Worm (Caenorhabditis elegans): ENCODE results near the gene nas-9.

Gene nas-9

ce11 chrV:4839913-4840312, at the start of gene nas-9:
TSS of gene nas-9 (minus strand) at chrV:4840013.
- TF ChIP-seq sma-9 (GFP tag; optimal IDR thresholded peaks at IDR 0.05): no peak
- no peak for TF ChIP-seq sma-9 (tag; optimal IDR thresholded peaks at IDR 0.05)
- TF ChIP-seq lin-11 (tag; optimal IDR thresholded peaks at IDR 0.05): no peak
- no peak for TF ChIP-seq unc-62 (GFP tag; optimal IDR thresholded peaks at IDR 0.05)
- TF ChIP-seq ztf-4 (tag; optimal IDR thresholded peaks at IDR 0.05): no peak
- no peak for TF ChIP-seq C34F6.9 (tag; optimal IDR thresholded peaks at IDR 0.05)
- no peak for TF ChIP-seq R02D3.7 (tag; optimal IDR thresholded peaks at IDR 0.05)
- TF ChIP-seq peb-1 (tag; optimal IDR thresholded peaks at IDR 0.05): no peak
- TF ChIP-seq nhr-11 (tag; optimal IDR thresholded peaks at IDR 0.05): no peak
- no peak for TF ChIP-seq unc-39 (tag; optimal IDR thresholded peaks at IDR 0.05)
- TF ChIP-seq nhr-10 (tag; optimal IDR thresholded peaks at IDR 0.05): no peak
- TF ChIP-seq nhr-21 (tag; optimal IDR thresholded peaks at IDR 0.05): no peak
- no peak for TF ChIP-seq nhr-6 (tag; optimal IDR thresholded peaks at IDR 0.05)
- TF ChIP-seq F13H6.1 (tag; optimal IDR thresholded peaks at IDR 0.05): no peak
- no peak for TF ChIP-seq sem-4 (tag; optimal IDR thresholded peaks at IDR 0.05)
- no peak for TF ChIP-seq nhr-12 (tag; optimal IDR thresholded peaks at IDR 0.05)
- TF ChIP-seq blmp-1 (tag; optimal IDR thresholded peaks at IDR 0.05; ENCODE audit: insufficient read depth): no peak
- no peak for TF ChIP-seq skn-1 (tag; optimal IDR thresholded peaks at IDR 0.05)
- TF ChIP-seq nhr-23 (tag; optimal IDR thresholded peaks at IDR 0.05): no peak
- TF ChIP-seq ztf-11 (tag; optimal IDR thresholded peaks at IDR 0.05): no peak
- no peak for TF ChIP-seq crh-2 (tag; optimal IDR thresholded peaks at IDR 0.05)

ce11 chrV:4889477-4889876, 49.7 kb upstream of the nas-9 start, which contains the start of gene ugt-12:
TSS of gene ugt-12 (minus strand) at chrV:4889629.
- TF ChIP-seq blmp-1 (tag; optimal IDR thresholded peaks at IDR 0.05; ENCODE audit: insufficient read depth) (no peak), fos-1 (tag; optimal IDR thresholded peaks at IDR 0.05) (peak; percentile 74), Y55F3AM.14 (GFP tag; optimal IDR thresholded peaks at IDR 0.05) (no peak), crh-2 (tag; optimal IDR thresholded peaks at IDR 0.05) (peak; percentile 38), aly-2 (tag; optimal IDR thresholded peaks at IDR 0.05) (no peak), C34F6.9 (tag; optimal IDR thresholded peaks at IDR 0.05) (no peak), ceh-82 (tag; optimal IDR thresholded peaks at IDR 0.05) (no peak), nhr-11 (tag; optimal IDR thresholded peaks at IDR 0.05) (no peak), sem-4 (tag; optimal IDR thresholded peaks at IDR 0.05) (no peak), nhr-25 (tag; optimal IDR thresholded peaks at IDR 0.05) (peak; percentile 3), gmeb-1 (tag; optimal IDR thresholded peaks at IDR 0.05) (peak; percentile 7), ceh-16 (tag; optimal IDR thresholded peaks at IDR 0.05) (no peak), R02D3.7 (tag; optimal IDR thresholded peaks at IDR 0.05) (no peak), unc-39 (tag; optimal IDR thresholded peaks at IDR 0.05) (no peak), ZK546.5 (tag; optimal IDR thresholded peaks at IDR 0.05) (no peak), dmd-4 (tag; optimal IDR thresholded peaks at IDR 0.05) (no peak), nhr-129 (tag; optimal IDR thresholded peaks at IDR 0.05) (peak; percentile 8), egl-27 (tag; optimal IDR thresholded peaks at IDR 0.05) (no peak), mbf-1 (tag; optimal IDR thresholded peaks at IDR 0.05) (no peak), unc-62 (GFP tag; optimal IDR thresholded peaks at IDR 0.05) (no peak), elt-3 (tag; optimal IDR thresholded peaks at IDR 0.05) (no peak), alr-1 (tag; optimal IDR thresholded peaks at IDR 0.05) (no peak), ztf-11 (tag; optimal IDR thresholded peaks at IDR 0.05) (no peak), sma-9 (GFP tag; optimal IDR thresholded peaks at IDR 0.05) (peak; percentile 82), sma-9 (tag; optimal IDR thresholded peaks at IDR 0.05) (no peak), sma-3 (GFP tag; optimal IDR thresholded peaks at IDR 0.05) (peak; percentile 8)

DNA sequence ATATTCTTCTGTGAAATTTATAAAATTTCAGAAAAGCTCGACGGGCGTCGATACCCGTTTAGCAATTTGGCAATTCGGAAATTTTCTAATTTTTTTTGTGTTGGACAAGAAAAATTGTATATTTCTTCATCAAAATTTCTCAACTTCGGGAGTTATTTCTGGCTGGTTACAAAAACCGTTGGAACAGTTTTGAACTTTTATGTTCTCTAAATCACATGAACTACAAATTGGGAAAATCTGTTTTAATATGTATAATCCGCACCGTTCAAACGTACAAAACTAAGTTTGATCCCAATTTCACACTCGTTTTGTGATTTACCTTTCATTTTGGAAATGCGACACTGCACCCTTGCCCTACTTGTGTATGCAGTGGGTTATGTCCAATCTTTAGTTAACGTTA, 45.6 kb upstream of the nas-9 start, which contains the start of gene T19H12.3:
T19H12.3 (plus strand) TSS at position 301 of the 400 bp plus-strand sequence.
- TF ChIP-seq F13H6.1 (tag; optimal IDR thresholded peaks at IDR 0.05): no peak
- no peak for TF ChIP-seq lin-13 (GFP tag; optimal IDR thresholded peaks at IDR 0.05)
- TF ChIP-seq ztf-11 (tag; optimal IDR thresholded peaks at IDR 0.05): no peak
- TF ChIP-seq nhr-23 (tag; optimal IDR thresholded peaks at IDR 0.05): no peak
- no peak for TF ChIP-seq C34F6.9 (tag; optimal IDR thresholded peaks at IDR 0.05)
- no peak for TF ChIP-seq elt-1 (tag; optimal IDR thresholded peaks at IDR 0.05)
- TF ChIP-seq sma-9 (GFP tag; optimal IDR thresholded peaks at IDR 0.05): no peak
- TF ChIP-seq sma-9 (tag; optimal IDR thresholded peaks at IDR 0.05): no peak
- TF ChIP-seq alr-1 (tag; optimal IDR thresholded peaks at IDR 0.05): no peak

DNA sequence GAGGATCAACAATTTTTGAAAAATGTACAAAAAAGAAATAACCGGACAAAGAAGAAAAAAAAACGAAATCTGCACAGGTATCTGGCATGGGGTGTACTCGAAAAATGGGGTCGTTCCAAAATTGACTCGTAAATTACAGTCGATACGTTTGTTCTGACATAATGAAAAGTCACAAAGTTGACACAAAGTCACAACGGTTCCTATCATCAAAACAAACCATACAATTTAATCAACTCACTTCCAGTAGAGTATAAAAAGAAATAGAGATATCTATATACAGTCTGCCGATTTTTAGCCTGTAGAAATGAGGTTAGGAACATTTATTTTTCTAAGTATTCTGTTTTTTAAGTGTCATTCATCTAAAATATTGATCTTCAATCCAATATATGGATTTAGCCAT, 44.7 kb upstream of the nas-9 start, which contains the start of gene T19H12.12:
T19H12.12 (plus strand) TSS at position 301 of the 400 bp plus-strand sequence.
- TF ChIP-seq R02D3.7 (tag; optimal IDR thresholded peaks at IDR 0.05): no peak
- TF ChIP-seq unc-55 (GFP tag; optimal IDR thresholded peaks at IDR 0.05): no peak
- no peak for TF ChIP-seq ceh-82 (tag; optimal IDR thresholded peaks at IDR 0.05)
- no peak for TF ChIP-seq zag-1 (tag; optimal IDR thresholded peaks at IDR 0.05)
- no peak for TF ChIP-seq aly-2 (tag; optimal IDR thresholded peaks at IDR 0.05)
- no peak for TF ChIP-seq ztf-1 (GFP tag; conservative IDR thresholded peaks at IDR 0.05)
- TF ChIP-seq egl-27 (tag; optimal IDR thresholded peaks at IDR 0.05): no peak
- TF ChIP-seq sma-9 (GFP tag; optimal IDR thresholded peaks at IDR 0.05): no peak
- no peak for TF ChIP-seq sma-9 (tag; optimal IDR thresholded peaks at IDR 0.05)
- no peak for TF ChIP-seq mdl-1 (tag; optimal IDR thresholded peaks at IDR 0.05)
- no peak for TF ChIP-seq unc-62 (GFP tag; optimal IDR thresholded peaks at IDR 0.05)
- no peak for TF ChIP-seq peb-1 (tag; optimal IDR thresholded peaks at IDR 0.05)

Data from whole organism, L2 larva.